Worm (Caenorhabditis elegans) whole organism, L4/young adult: ENCODE measurements around the gene chil-1.

ENCODE experiments used
- W03F9.2 ChIP-seq: fragments of 150-350 bp; optimal IDR thresholded peaks from 2 replicates; lab custom pipeline; 2014; ENCODE audit warnings: missing biosample characterization, missing genetic modification characterization
- dao-5 ChIP-seq: sonication (generic microtip); optimal IDR thresholded peaks from 2 replicates; lab custom pipeline; 2016; ENCODE audit warnings: missing genotype, missing genetic modification characterization, moderate library complexity, missing compliant biosample characterization
- him-1 ChIP-seq: sonication (generic microtip); optimal IDR thresholded peaks from 2 replicates; lab custom pipeline; 2016; ENCODE audit warnings: missing genotype, missing genetic modification reagents, missing genetic modification characterization, missing compliant biosample characterization

DNA sequence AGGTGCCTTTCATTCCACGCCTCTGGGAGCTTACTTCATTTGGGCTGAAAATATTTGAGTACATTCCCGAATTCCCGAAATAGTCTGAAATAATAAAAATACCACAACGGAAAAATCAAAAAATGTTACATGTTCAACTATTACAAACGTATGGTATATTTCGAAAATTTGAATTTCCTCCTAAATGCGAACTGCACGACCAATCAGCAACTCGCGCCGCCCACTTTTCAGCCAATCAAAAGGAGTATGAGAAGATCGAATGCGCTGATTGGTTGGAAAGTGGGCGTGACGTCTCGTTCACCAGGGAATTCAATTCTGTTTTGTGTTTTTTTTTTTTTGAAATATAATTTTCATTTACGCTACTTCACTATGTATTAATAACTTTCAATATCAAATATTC is 2.4 kb upstream of the chil-1 start, which contains the start of gene old-1:
- TF ChIP-seq dao-5 (tag; lab: Kevin White, UChicago) (no peak), him-1 (tag; lab: Kevin White, UChicago) (no peak), W03F9.2 (tag; lab: Kevin White, UChicago) (no peak)
